Worm (Caenorhabditis elegans): ENCODE data around the gene Y51H7C.41.

DNA sequence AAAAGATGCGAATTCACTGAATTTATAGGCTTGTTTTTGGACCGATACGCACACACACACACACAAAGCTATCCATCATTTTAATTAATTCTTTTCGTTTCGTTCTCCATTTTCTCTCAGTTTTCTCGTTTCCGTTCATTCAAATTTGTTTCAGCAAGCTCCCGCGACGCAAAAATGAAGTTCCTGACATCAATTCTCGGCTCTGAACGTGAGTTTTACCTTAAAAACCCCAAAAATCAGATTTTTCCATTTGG is 35.1 kb downstream of the Y51H7C.41 start, which contains the start of gene Y51H7C.3:
- no peak for TF ChIP-seq duxl-1 (tag; optimal IDR thresholded peaks at IDR 0.05; ENCODE audit: poor library complexity)
- TF ChIP-seq nhr-76 (tag; optimal IDR thresholded peaks at IDR 0.05): no peak
- TF ChIP-seq dmd-8 (GFP tag; IDR thresholded peaks at IDR 0.05): no peak
- TF ChIP-seq F44E2.7 (GFP tag; IDR thresholded peaks at IDR 0.05): no peak
